Fruit fly (Drosophila melanogaster) whole organism, embryonic: ENCODE measurements around the gene CG14820.

Experiments
- ATbp ChIP-seq: fragments of 200-800 bp; sonication (Bioruptor generic); optimal IDR thresholded peaks from 2 replicates; lab custom pipeline; 2017; ENCODE audit warnings: missing biosample characterization, mild to moderate bottlenecking, missing genetic modification characterization, missing genetic modification reagents
- CG13894 ChIP-seq: fragments of 200-800 bp; sonication (Bioruptor generic); optimal IDR thresholded peaks from 3 replicates; lab custom pipeline; 2018; ENCODE audit warnings: missing biosample characterization, mild to moderate bottlenecking, missing genetic modification characterization, moderate library complexity
- CG15696 ChIP-seq: fragments of 200-800 bp; sonication (Bioruptor generic); optimal IDR thresholded peaks from 2 replicates; lab custom pipeline; 2019; ENCODE audit warnings: missing biosample characterization, mild to moderate bottlenecking, missing genetic modification characterization, moderate library complexity
- CG8478 ChIP-seq: fragments of >200 bp; optimal IDR thresholded peaks from 2 replicates; lab custom pipeline; 2018
- ERR ChIP-seq: fragments of 200-800 bp; sonication (Bioruptor generic); optimal IDR thresholded peaks from 2 replicates; lab custom pipeline; 2016; ENCODE audit warnings: missing biosample characterization, missing genetic modification characterization
- NC2α ChIP-seq: fragments of 200-800 bp; sonication (Bioruptor generic); optimal IDR thresholded peaks from 2 replicates; lab custom pipeline; 2016; ENCODE audit warnings: missing biosample characterization, missing genetic modification characterization
- Nf-YB ChIP-seq: fragments of 200-800 bp; sonication (Bioruptor generic); optimal IDR thresholded peaks from 3 replicates; lab custom pipeline; 2019; ENCODE audit warnings: missing biosample characterization, mild to moderate bottlenecking, missing genetic modification characterization, moderate library complexity
- da ChIP-seq: fragments of 200-800 bp; sonication (Bioruptor generic); optimal IDR thresholded peaks from 2 replicates; lab custom pipeline; 2016; ENCODE audit warnings: missing biosample characterization, missing genetic modification characterization
- sens ChIP-seq: fragments of 200-800 bp; sonication (Bioruptor generic); peaks from one replicate; lab custom pipeline; 2016; ENCODE audit warnings: missing biosample characterization, missing genetic modification characterization

DNA sequence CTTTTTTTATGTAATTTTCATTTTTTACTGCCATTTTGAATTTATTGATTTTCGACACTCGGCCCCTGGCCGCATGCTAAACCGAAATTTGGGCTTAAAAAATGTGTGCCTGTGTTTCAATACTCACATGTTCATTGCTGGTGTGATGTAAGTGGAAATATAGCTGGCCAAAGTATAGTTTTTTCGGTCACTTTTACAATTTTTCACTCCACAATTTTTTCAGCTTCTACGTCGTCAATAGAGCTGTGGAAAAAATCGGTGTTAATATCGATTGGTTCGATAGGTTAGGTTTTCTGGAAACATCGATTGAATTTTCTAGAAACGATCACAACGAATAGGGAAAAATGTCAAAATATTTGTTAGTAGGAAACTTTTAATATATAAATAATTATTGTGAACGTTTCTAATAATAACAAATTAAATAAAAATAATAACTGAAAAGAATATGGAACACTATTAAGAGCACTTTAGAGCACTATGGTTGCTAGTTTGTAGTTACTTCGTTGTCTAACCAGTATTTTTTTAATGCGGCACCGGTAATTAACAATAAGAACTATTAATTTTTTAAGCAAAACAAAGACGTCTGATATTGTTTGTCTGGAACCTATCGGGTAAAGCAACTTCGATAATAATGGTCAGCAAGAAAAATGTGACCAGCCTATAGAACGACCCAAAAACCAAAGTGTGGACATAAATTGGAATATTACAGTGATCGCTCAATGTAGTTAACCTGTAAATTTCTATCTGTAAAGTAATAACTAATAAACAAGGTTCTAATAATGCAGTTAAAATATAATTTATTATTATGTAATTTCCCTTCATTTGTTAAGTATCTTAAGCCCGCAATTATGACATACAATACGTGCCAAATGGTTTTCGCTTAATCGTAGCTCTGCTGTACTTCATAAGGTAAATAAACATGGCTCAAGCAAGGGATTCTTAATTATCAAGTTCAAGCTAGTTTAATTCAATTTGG is 22.8 kb downstream of the CG14820 start, which contains the start of the genes CG10077 and CG9948:
- TF ChIP-seq ATbp (GFP tag; lab: Kevin White, UChicago) (peak; percentile 86), NC2α (GFP tag; lab: Kevin White, UChicago) (peak; percentile 18), sens (GFP tag; lab: Kevin White, UChicago) (peak; percentile 96), Nf-YB (GFP tag; lab: Kevin White, UChicago) (peak; percentile 71), CG8478 (no peak), CG15696 (tag; lab: Kevin White, UChicago) (peak; percentile 91), CG13894 (tag; lab: Kevin White, UChicago) (peak; percentile 90), ERR (GFP tag; lab: Kevin White, UChicago) (peak; percentile 21), da (GFP tag; lab: Kevin White, UChicago) (peak; percentile 29)
